Fruit fly (Drosophila melanogaster) whole organism, embryonic: ENCODE measurements around the gene CG14022.

Source experiments
- Adf1 ChIP-seq: fragments of 200-800 bp; sonication (Bioruptor generic); IDR thresholded peaks from 2 replicates; pipeline ENCODE4 v1.3.6; 2022; ENCODE audit warnings: missing biosample characterization, missing genetic modification characterization
- Awh ChIP-seq: fragments of 200-800 bp; sonication (Bioruptor generic); IDR thresholded peaks from 2 replicates; pipeline ENCODE4, ENCODE4 v1.3.6; 2022; ENCODE audit warnings: missing biosample characterization, missing genetic modification characterization
- CG10431 ChIP-seq: fragments of 200-800 bp; sonication (Bioruptor generic); optimal IDR thresholded peaks from 3 replicates; lab custom pipeline; 2018; ENCODE audit warnings: missing biosample characterization, mild to moderate bottlenecking, missing genetic modification characterization
- CG11247 ChIP-seq: fragments of 200-800 bp; sonication (Bioruptor generic); IDR thresholded peaks from 2 replicates; pipeline ENCODE4 v1.3.6; 2022; ENCODE audit warnings: missing biosample characterization, missing genetic modification characterization
- CG11560 ChIP-seq: fragments of 200-800 bp; sonication (Bioruptor generic); IDR thresholded peaks from 3 replicates; pipeline ENCODE4 v1.3.6; 2022; ENCODE audit warnings: missing biosample characterization, missing genetic modification characterization
- CG11723 ChIP-seq: fragments of 200-800 bp; sonication (Bioruptor generic); optimal IDR thresholded peaks from 2 replicates; lab custom pipeline; 2017; ENCODE audit warnings: missing biosample characterization, mild to moderate bottlenecking, missing genetic modification characterization
- CG13624 ChIP-seq: fragments of 200-800 bp; sonication (Bioruptor generic); optimal IDR thresholded peaks from 2 replicates; lab custom pipeline; 2016; ENCODE audit warnings: missing biosample characterization, missing genetic modification characterization
- CG14965 ChIP-seq: fragments of 200-800 bp; sonication (Bioruptor generic); optimal IDR thresholded peaks from 2 replicates; lab custom pipeline; 2016; ENCODE audit warnings: missing biosample characterization, missing genetic modification characterization, borderline replicate concordance
- CG1647 ChIP-seq: fragments of 200-800 bp; sonication (Bioruptor generic); optimal IDR thresholded peaks from 3 replicates; lab custom pipeline; 2016; ENCODE audit warnings: missing biosample characterization, missing genetic modification characterization
- CG16813 ChIP-seq: fragments of 200-800 bp; sonication (Bioruptor generic); IDR thresholded peaks from 3 replicates; pipeline ENCODE4 v1.3.6; 2022; ENCODE audit warnings: missing biosample characterization, missing genetic modification characterization; ENCODE audit not compliant: partially characterized antibody
- CG17359 ChIP-seq: fragments of 200-800 bp; sonication (Bioruptor generic); optimal IDR thresholded peaks from 3 replicates; lab custom pipeline; 2018; ENCODE audit warnings: missing biosample characterization, mild to moderate bottlenecking, missing genetic modification characterization, moderate library complexity
- CG1832 ChIP-seq: fragments of 200-800 bp; sonication (Bioruptor generic); optimal IDR thresholded peaks from 2 replicates; lab custom pipeline; 2017; ENCODE audit warnings: missing biosample characterization, mild to moderate bottlenecking, missing genetic modification characterization, inconsistent platforms
- CG18619 ChIP-seq: fragments of 200-800 bp; sonication (Bioruptor generic); optimal IDR thresholded peaks from 3 replicates; lab custom pipeline; 2017; ENCODE audit warnings: missing biosample characterization, mild to moderate bottlenecking, missing genetic modification characterization
- CG30431 ChIP-seq: fragments of 200-800 bp; sonication (Bioruptor generic); optimal IDR thresholded peaks from 2 replicates; lab custom pipeline; 2017; ENCODE audit warnings: missing biosample characterization, missing genetic modification characterization
- CG33213 ChIP-seq: fragments of 200-800 bp; sonication (Bioruptor generic); optimal IDR thresholded peaks from 3 replicates; lab custom pipeline; 2016; ENCODE audit warnings: missing biosample characterization, missing genetic modification characterization
- CG4328 ChIP-seq: fragments of 200-800 bp; sonication (Bioruptor generic); optimal IDR thresholded peaks from 3 replicates; lab custom pipeline; 2017; ENCODE audit warnings: missing biosample characterization, missing genetic modification reagents, missing genetic modification characterization
- CG6654 ChIP-seq: fragments of 200-800 bp; sonication (Bioruptor generic); optimal IDR thresholded peaks from 2 replicates; lab custom pipeline; 2017; ENCODE audit warnings: missing biosample characterization, mild to moderate bottlenecking, missing genetic modification characterization
- CTCF ChIP-seq: fragments of 200-800 bp; sonication (Bioruptor generic); optimal IDR thresholded peaks from 2 replicates; lab custom pipeline; 2017; ENCODE audit warnings: missing biosample characterization, mild to moderate bottlenecking, missing genetic modification characterization, moderate library complexity
- Camta ChIP-seq: fragments of 200-800 bp; sonication (Bioruptor generic); optimal IDR thresholded peaks from 2 replicates; lab custom pipeline; 2016; ENCODE audit warnings: missing biosample characterization, missing genetic modification characterization
- Dbx ChIP-seq: fragments of 200-800 bp; sonication (Bioruptor generic); IDR thresholded peaks from 3 replicates; pipeline ENCODE4 v1.3.6; 2022; ENCODE audit warnings: missing biosample characterization, missing genetic modification characterization
- Deaf1 ChIP-seq: fragments of 200-800 bp; optimal IDR thresholded peaks from 3 replicates; lab custom pipeline; 2019; ENCODE audit warnings: missing biosample characterization, mild to moderate bottlenecking, missing genetic modification characterization, moderate library complexity
- Hey ChIP-seq: fragments of 200-800 bp; sonication (Bioruptor generic); optimal IDR thresholded peaks from 3 replicates; lab custom pipeline; 2018; ENCODE audit warnings: missing biosample characterization, mild to moderate bottlenecking, missing genetic modification characterization
- Hr39 ChIP-seq: fragments of >200 bp; optimal IDR thresholded peaks from 2 replicates; lab custom pipeline; 2017
- MBD-R2 ChIP-seq: fragments of 200-800 bp; sonication (Bioruptor generic); IDR thresholded peaks from 2 replicates; pipeline ENCODE4 v1.3.6; 2022; ENCODE audit warnings: missing biosample characterization, missing genetic modification characterization
- Oaz ChIP-seq: fragments of 200-800 bp; sonication (Bioruptor generic); IDR thresholded peaks from 2 replicates; pipeline ENCODE4 v1.3.6; 2022; ENCODE audit warnings: missing biosample characterization, missing genetic modification characterization
- Pdp1 ChIP-seq, 2 experiments: fragments of 200-800 bp; sonication (Bioruptor generic); optimal IDR thresholded peaks; 3 replicates each; lab custom pipeline; 2016; ENCODE audit warnings: missing biosample characterization in 2 of 2, missing genetic modification characterization in 2 of 2, mild to moderate bottlenecking in 1 of 2, moderate library complexity in 1 of 2
- Xrp1 ChIP-seq: fragments of 200-800 bp; sonication (Bioruptor generic); IDR thresholded peaks from 2 replicates; pipeline ENCODE4 v1.3.6; 2022; ENCODE audit warnings: missing biosample characterization, missing genetic modification characterization
- bbx ChIP-seq: fragments of 200-800 bp; sonication (Bioruptor generic); IDR thresholded peaks from 2 replicates; pipeline ENCODE4 v1.3.6; 2022; ENCODE audit warnings: missing biosample characterization, missing genetic modification characterization; ENCODE audit not compliant: partially characterized antibody
- bcd ChIP-seq: fragments of 200-800 bp; sonication (Bioruptor generic); optimal IDR thresholded peaks from 2 replicates; lab custom pipeline; 2017; ENCODE audit warnings: missing biosample characterization, mild to moderate bottlenecking, missing genetic modification characterization
- caup ChIP-seq: fragments of 200-800 bp; sonication (Bioruptor generic); optimal IDR thresholded peaks from 3 replicates; lab custom pipeline; 2017; ENCODE audit warnings: missing biosample characterization, mild to moderate bottlenecking, missing genetic modification characterization, moderate library complexity; ENCODE audit not compliant: severe bottlenecking
- dm ChIP-seq: fragments of 200-800 bp; sonication (Bioruptor generic); optimal IDR thresholded peaks from 3 replicates; lab custom pipeline; 2016; ENCODE audit warnings: missing biosample characterization, missing genetic modification characterization
- dysf ChIP-seq: fragments of 200-800 bp; sonication (Bioruptor generic); IDR thresholded peaks from 3 replicates; pipeline ENCODE4 v1.3.6; 2022; ENCODE audit warnings: missing biosample characterization, missing genetic modification characterization
- esg ChIP-seq: fragments of 200-800 bp; sonication (Bioruptor generic); conservative IDR thresholded peaks from 2 replicates; pipeline ENCODE4 v1.3.6; 2022; ENCODE audit warnings: missing biosample characterization, missing genetic modification characterization
- eyg ChIP-seq: fragments of 200-800 bp; sonication (Bioruptor generic); optimal IDR thresholded peaks from 3 replicates; lab custom pipeline; 2016; ENCODE audit warnings: missing biosample characterization, missing genetic modification characterization
- fd3F ChIP-seq: fragments of 200-800 bp; sonication (Bioruptor generic); optimal IDR thresholded peaks from 2 replicates; lab custom pipeline; 2018; ENCODE audit warnings: missing biosample characterization, mild to moderate bottlenecking, missing genetic modification characterization, moderate library complexity
- fu2 ChIP-seq: fragments of 200-800 bp; sonication (Bioruptor generic); optimal IDR thresholded peaks from 2 replicates; lab custom pipeline; 2016; ENCODE audit warnings: missing biosample characterization, missing genetic modification characterization
- hb ChIP-seq: fragments of 200-800 bp; sonication (Bioruptor generic); IDR thresholded peaks from 3 replicates; pipeline ENCODE4 v1.3.6; 2022; ENCODE audit warnings: missing biosample characterization, missing genetic modification characterization; ENCODE audit not compliant: partially characterized antibody
- her ChIP-seq: fragments of 200-800 bp; sonication (Bioruptor generic); optimal IDR thresholded peaks from 2 replicates; lab custom pipeline; 2016; ENCODE audit warnings: missing biosample characterization, missing genetic modification characterization
- hkb ChIP-seq, 2 experiments: fragments of 200-800 bp in 1 of 2; fragments of >200 bp in 1 of 2; sonication (Bioruptor generic) in 1 of 2; IDR thresholded peaks in 1 of 2; optimal IDR thresholded peaks in 1 of 2; 2 replicates each; pipeline versions ENCODE4 v1.3.6 to Lab custom; 2017 to 2022; ENCODE audit warnings: missing biosample characterization in 1 of 2, missing genetic modification characterization in 1 of 2
- pho ChIP-seq: fragments of 200-800 bp; sonication (Bioruptor generic); optimal IDR thresholded peaks from 2 replicates; lab custom pipeline; 2016; ENCODE audit warnings: missing biosample characterization, missing genetic modification characterization
- seq ChIP-seq: fragments of 200-800 bp; sonication (Bioruptor generic); IDR thresholded peaks from 2 replicates; pipeline ENCODE4 v1.3.6; 2022; ENCODE audit warnings: missing biosample characterization, missing genetic modification characterization
- slou ChIP-seq: fragments of 200-800 bp; sonication (Bioruptor generic); optimal IDR thresholded peaks from 3 replicates; lab custom pipeline; 2016; ENCODE audit warnings: missing biosample characterization, missing genetic modification characterization
- sna ChIP-seq: fragments of 200-800 bp; sonication (Bioruptor generic); IDR thresholded peaks from 2 replicates; pipeline ENCODE4 v1.3.6; 2022; ENCODE audit warnings: missing biosample characterization, missing genetic modification characterization; ENCODE audit not compliant: partially characterized antibody
- sob ChIP-seq: fragments of 200-800 bp; sonication (Bioruptor generic); IDR thresholded peaks from 2 replicates; pipeline ENCODE4 v1.3.6; 2022; ENCODE audit warnings: missing biosample characterization, missing genetic modification characterization
- tna ChIP-seq: fragments of 200-800 bp; sonication (Bioruptor generic); IDR thresholded peaks from 2 replicates; pipeline ENCODE4 v1.3.6; 2022; ENCODE audit warnings: missing biosample characterization, missing genetic modification characterization; ENCODE audit not compliant: partially characterized antibody
- toy ChIP-seq: fragments of 200-800 bp; sonication (Bioruptor generic); IDR thresholded peaks from 2 replicates; pipeline ENCODE4 v1.3.6; 2022; ENCODE audit warnings: missing biosample characterization, missing genetic modification characterization
- usp ChIP-seq: fragments of >200 bp; optimal IDR thresholded peaks from 2 replicates; lab custom pipeline; 2017; ENCODE audit warnings: missing biosample characterization, missing genetic modification characterization
- vnd ChIP-seq: fragments of 200-800 bp; sonication (Bioruptor generic); IDR thresholded peaks from 3 replicates; pipeline ENCODE4 v1.3.6; 2022; ENCODE audit warnings: missing biosample characterization, missing genetic modification characterization; ENCODE audit not compliant: partially characterized antibody
- zen2 ChIP-seq: fragments of 200-800 bp; sonication (Bioruptor generic); IDR thresholded peaks from 3 replicates; pipeline ENCODE4 v1.3.6; 2022; ENCODE audit warnings: missing biosample characterization, missing genetic modification characterization; ENCODE audit not compliant: partially characterized antibody
- zf30C ChIP-seq: fragments of 200-800 bp; sonication (Bioruptor generic); optimal IDR thresholded peaks from 3 replicates; lab custom pipeline; 2018; ENCODE audit warnings: missing biosample characterization, mild to moderate bottlenecking, missing genetic modification characterization

Gene CG14022

dm6 chr2L:5306373-5306997 lies 22.2 kb downstream of the CG14022 start (continued):
- TF ChIP-seq CG30431 (GFP tag; lab: Kevin White, UChicago) (no peak), vnd (GFP tag; lab: Robert Waterston, UW) (no peak), CG16813 (GFP tag; lab: Robert Waterston, UW) (0 out of 3 replicates have a peak, but pooled peaks have one; percentile 18), dm (GFP tag; lab: Kevin White, UChicago) (no peak), pho (GFP tag; lab: Kevin White, UChicago) (no peak), zf30C (no peak), Camta (no peak), sna (GFP tag; lab: Robert Waterston, UW) (peak; percentile 52; the same call in 1 of the 2 replicates), CG13624 (GFP tag; lab: Kevin White, UChicago) (no peak), CG14965 (no peak), CG1647 (GFP tag; lab: Kevin White, UChicago) (no peak), CG33213 (GFP tag; lab: Kevin White, UChicago) (no peak), bbx (GFP tag; lab: Robert Waterston, UW) (0 out of 2 replicates have a peak, but pooled peaks have one; percentile 40), CTCF (GFP tag; lab: Kevin White, UChicago) (peak; percentile 23), CG11247 (no peak), Hey (peak; percentile 97), fd3F (no peak), esg (GFP tag; lab: Robert Waterston, UW) (no peak), CG11723 (no peak), Awh (GFP tag; lab: Robert Waterston, UW) (no peak), CG10431 (GFP tag; lab: Kevin White, UChicago) (no peak), Deaf1 (peak; percentile 53), CG17359 (tag; lab: Kevin White, UChicago) (no peak), tna (no peak), slou (GFP tag; lab: Kevin White, UChicago) (no peak), usp (GFP tag; lab: Kevin White, UChicago) (no peak), CG18619 (GFP tag; lab: Kevin White, UChicago) (peak; percentile 2), eyg (GFP tag; lab: Kevin White, UChicago) (no peak), seq (peak; percentile 40; the same call in 1 of the 2 replicates), Pdp1 (GFP tag; optimal IDR thresholded peaks at IDR 0.05; lab: Kevin White, UChicago) (peak in 1 of 2 experiments; percentile 91), CG11560 (tag; lab: Robert Waterston, UW) (no peak), fu2 (GFP tag; lab: Kevin White, UChicago) (no peak), Xrp1 (GFP tag; lab: Robert Waterston, UW) (no peak; the same call in 1 of the 2 replicates), MBD-R2 (0 out of 2 replicates have a peak, but pooled peaks have one; percentile 23), Hr39 (lab: Kevin White, UChicago) (no peak), zen2 (peak; percentile 31; the same call in 1 of the 3 replicates), hkb (optimal IDR thresholded peaks at IDR 0.05; lab: Kevin White, UChicago) (no peak), hkb (GFP tag; IDR thresholded peaks at IDR 0.05; lab: Robert Waterston, UW) (0 out of 2 replicates have a peak, but pooled peaks have one; percentile 8), Adf1 (peak; percentile 53), her (GFP tag; lab: Kevin White, UChicago) (no peak), caup (GFP tag; lab: Kevin White, UChicago) (no peak), CG1832 (GFP tag; lab: Kevin White, UChicago) (peak; percentile 40), CG4328 (GFP tag; lab: Kevin White, UChicago) (peak; percentile 23), Dbx (GFP tag; lab: Robert Waterston, UW) (peak; percentile 49; the same call in 1 of the 3 replicates), toy (GFP tag; lab: Robert Waterston, UW) (no peak), CG6654 (GFP tag; lab: Kevin White, UChicago) (no peak), bcd (GFP tag; lab: Kevin White, UChicago) (peak; percentile 9), Oaz (no peak), sob (GFP tag; lab: Robert Waterston, UW) (peak; percentile 31; the same call in 1 of the 2 replicates), hb (GFP tag; lab: Robert Waterston, UW) (no peak), dysf (GFP tag; lab: Robert Waterston, UW) (no peak)
